Fruit fly (Drosophila melanogaster) whole organism: Measurements from ENCODE around the gene CG43333.

ENCODE experiments used
- CG8478 ChIP-seq: fragments of >200 bp; optimal IDR thresholded peaks from 2 replicates; lab custom pipeline; 2018; ENCODE audit warnings: inconsistent platforms
- Dll ChIP-seq: fragments of >200 bp; optimal IDR thresholded peaks from 2 replicates; lab custom pipeline; 2017
- EcR ChIP-seq, 2 experiments: fragments of >200 bp; optimal IDR thresholded peaks; 2 replicates each; lab custom pipeline; 2017; ENCODE audit warnings: missing biosample characterization in 2 of 2, missing genetic modification characterization in 2 of 2, missing genetic modification reagents in 2 of 2
- pan ChIP-seq: fragments of >200 bp; optimal IDR thresholded peaks from 2 replicates; lab custom pipeline; 2017
- psq ChIP-seq: fragments of >200 bp; optimal IDR thresholded peaks from 2 replicates; lab custom pipeline; 2017
- usp ChIP-seq: fragments of >200 bp; optimal IDR thresholded peaks from 2 replicates; lab custom pipeline; 2017; ENCODE audit warnings: missing biosample characterization, missing genetic modification characterization, mixed read lengths

- TF ChIP-seq usp (no peak), CG8478 (lab: Kevin White, UChicago) (no peak), psq (lab: Kevin White, UChicago) (no peak), pan (no peak), Dll (lab: Kevin White, UChicago) (no peak), EcR (GFP tag; optimal IDR thresholded peaks at IDR 0.05; lab: Kevin White, UChicago) (no peak)
Measured at dm6 chr2L:14200393-14200792, 19.9 kb upstream of the CG43333 start.
